Worm (Caenorhabditis elegans) whole organism, L3 larva: ENCODE results near the gene inx-1.

Experiments
- egl-27 ChIP-seq: sonication (generic microtip); optimal IDR thresholded peaks from 4 replicates; lab custom pipeline; 2017; ENCODE audit warnings: missing biosample characterization, missing genetic modification reagents, missing genetic modification characterization
- elt-3 ChIP-seq, 3 experiments: fragments of 150-350 bp in 1 of 3; sonication (generic microtip) in 2 of 3; optimal IDR thresholded peaks; 2 replicates in 2 of 3; 4 replicates in 1 of 3; lab custom pipeline; 2014 to 2017; ENCODE audit warnings: missing biosample characterization in 3 of 3, missing genetic modification characterization in 3 of 3
- lin-39 ChIP-seq: fragments of 150-350 bp; optimal IDR thresholded peaks from 2 replicates; lab custom pipeline; 2018; ENCODE audit warnings: missing biosample characterization, missing genetic modification reagents, missing genetic modification characterization
- nhr-12 ChIP-seq: fragments of 150-350 bp; optimal IDR thresholded peaks from 2 replicates; lab custom pipeline; 2014; ENCODE audit warnings: missing biosample characterization, missing genetic modification characterization
- nhr-77 ChIP-seq: fragments of 150-350 bp; optimal IDR thresholded peaks from 2 replicates; lab custom pipeline; 2014; ENCODE audit warnings: missing biosample characterization, missing genetic modification characterization
- pqm-1 ChIP-seq: fragments of 150-350 bp; optimal IDR thresholded peaks from 2 replicates; lab custom pipeline; 2017; ENCODE audit warnings: missing biosample characterization, missing genetic modification characterization, inconsistent platforms
- tbx-2 ChIP-seq: sonication (generic microtip); optimal IDR thresholded peaks from 2 replicates; lab custom pipeline; 2016; ENCODE audit warnings: mild to moderate bottlenecking, missing genetic modification characterization, missing compliant biosample characterization

DNA sequence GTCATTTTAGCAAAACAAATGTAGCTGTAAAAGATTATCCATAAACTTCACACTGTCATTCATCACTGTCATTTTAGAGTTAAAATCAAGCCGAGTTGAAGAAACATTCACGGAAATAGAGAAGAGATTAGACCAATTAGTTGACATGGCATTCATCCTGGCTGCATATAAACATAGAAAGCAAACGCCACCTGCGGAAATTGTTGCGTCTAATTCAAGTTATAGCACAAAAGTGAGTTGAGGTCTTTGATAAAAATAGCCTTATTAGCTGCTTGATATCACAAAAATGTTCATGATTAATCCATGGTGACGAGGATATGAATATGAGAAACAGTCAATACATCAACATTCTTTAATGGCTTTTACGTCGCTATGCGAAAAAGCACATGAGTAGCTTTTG, 12.4 kb upstream of the inx-1 start:
- no peak for TF ChIP-seq nhr-12 (tag; lab: Kevin White, UChicago)
- no peak for TF ChIP-seq nhr-77 (tag; lab: Kevin White, UChicago)
- TF ChIP-seq egl-27: no peak
- TF ChIP-seq elt-3 (tag; optimal IDR thresholded peaks at IDR 0.05; lab: Kevin White, UChicago): no peak
- no peak for TF ChIP-seq tbx-2 (tag; lab: Kevin White, UChicago)
- TF ChIP-seq lin-39 (tag; lab: Kevin White, UChicago): no peak
- TF ChIP-seq pqm-1 (tag; lab: Kevin White, UChicago): no peak
